Fruit fly (Drosophila melanogaster): ENCODE data around the gene Ser.

Ser gene

DNA sequence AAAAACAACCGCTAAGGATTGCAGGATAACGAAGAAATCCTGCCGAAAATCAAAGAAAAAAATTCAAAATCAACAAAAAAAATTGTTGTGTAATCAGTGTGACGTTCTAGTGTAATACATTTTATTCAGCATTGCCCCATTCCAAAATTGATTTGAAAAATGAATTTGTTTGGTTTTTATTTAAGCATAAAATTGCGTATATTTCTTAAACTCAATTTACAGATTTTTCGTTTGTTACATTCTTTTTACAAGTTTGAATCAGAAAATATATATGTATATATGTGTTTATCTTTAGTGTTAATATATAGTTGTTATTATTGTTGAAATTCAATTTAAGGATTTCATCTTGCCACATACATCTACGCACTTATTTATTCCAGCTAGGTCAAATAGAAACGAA, 69.5 kb downstream of the Ser start, which contains the start of gene CG6059:
TSS of gene CG6059 (minus strand) at position 101 of the 400 bp plus-strand sequence.
- TF ChIP-seq Snoo (tag; optimal IDR thresholded peaks at IDR 0.05) (no peak), CG12605 (GFP tag; IDR thresholded peaks at IDR 0.05) (no peak), D1 (tag; optimal IDR thresholded peaks at IDR 0.05) (no peak), Pif1B (GFP tag; optimal IDR thresholded peaks at IDR 0.05) (no peak), CG10348 (GFP tag; IDR thresholded peaks at IDR 0.05) (no peak), Ets98B (GFP tag; IDR thresholded peaks at IDR 0.05) (no peak), rn (GFP tag; IDR thresholded peaks at IDR 0.05) (no peak), CG32121 (GFP tag; IDR thresholded peaks at IDR 0.05) (no peak), CG34367 (tag; optimal IDR thresholded peaks at IDR 0.05) (no peak), Pif1A (GFP tag; optimal IDR thresholded peaks at IDR 0.05) (no peak), gl (tag; optimal IDR thresholded peaks at IDR 0.05) (no peak), fd96Ca (GFP tag; IDR thresholded peaks at IDR 0.05) (no peak), CG8301 (tag; optimal IDR thresholded peaks at IDR 0.05) (no peak), CG14655 (GFP tag; optimal IDR thresholded peaks at IDR 0.05) (no peak)
